Worm (Caenorhabditis elegans) whole organism, early embryonic: ENCODE data around the gene F55G11.1.

ENCODE experiments used
- B0310.2 ChIP-seq: sonication (generic microtip); optimal IDR thresholded peaks from 2 replicates; lab custom pipeline; 2016; ENCODE audit warnings: mild to moderate bottlenecking, missing genetic modification characterization, missing compliant biosample characterization
- F13C5.2 ChIP-seq: sonication (generic microtip); optimal IDR thresholded peaks from 2 replicates; lab custom pipeline; 2017; ENCODE audit warnings: mild to moderate bottlenecking, missing genetic modification characterization, inconsistent platforms, missing compliant biosample characterization
- ama-1 ChIP-seq: fragments of 150-350 bp; optimal IDR thresholded peaks from 2 replicates; lab custom pipeline; 2014
- ceh-13 ChIP-seq: fragments of 200-800 bp; sonication (Bioruptor generic); optimal IDR thresholded peaks from 2 replicates; lab custom pipeline; 2018; ENCODE audit warnings: mild to moderate bottlenecking, missing genetic modification characterization, missing compliant biosample characterization
- ceh-36 ChIP-seq: sonication (generic microtip); optimal IDR thresholded peaks from 2 replicates; lab custom pipeline; 2016; ENCODE audit warnings: missing genetic modification characterization, inconsistent platforms, missing compliant biosample characterization
- ets-7 ChIP-seq: sonication (generic microtip); optimal IDR thresholded peaks from 2 replicates; lab custom pipeline; 2016; ENCODE audit warnings: missing genotype, missing genetic modification characterization, missing compliant biosample characterization
- flt-1 ChIP-seq: fragments of 200-800 bp; sonication (Bioruptor generic); IDR thresholded peaks from 2 replicates; pipeline ENCODE4 v1.3.6; 2022; ENCODE audit warnings: missing genetic modification characterization, missing compliant biosample characterization
- hmbx-1 ChIP-seq: sonication (generic microtip); optimal IDR thresholded peaks from 2 replicates; lab custom pipeline; 2016; ENCODE audit warnings: mild to moderate bottlenecking, missing genetic modification characterization, missing compliant biosample characterization
- hnd-1 ChIP-seq: sonication (generic microtip); optimal IDR thresholded peaks from 2 replicates; lab custom pipeline; 2016; ENCODE audit warnings: missing genetic modification characterization, missing compliant biosample characterization
- scrt-1 ChIP-seq: fragments of 200-800 bp; sonication (Bioruptor generic); IDR thresholded peaks from 2 replicates; pipeline ENCODE4 v1.3.6; 2022; ENCODE audit warnings: missing genetic modification characterization, missing compliant biosample characterization
- sea-1 ChIP-seq: fragments of 200-800 bp; sonication (Bioruptor generic); conservative IDR thresholded peaks from 2 replicates; pipeline ENCODE4 v1.3.6; 2022; ENCODE audit warnings: missing genetic modification characterization, missing compliant biosample characterization
- tbx-37 ChIP-seq: fragments of 200-800 bp; sonication (Bioruptor generic); conservative IDR thresholded peaks from 2 replicates; pipeline ENCODE4 v1.3.6; 2022; ENCODE audit warnings: missing genetic modification reagents, missing genetic modification characterization, missing compliant biosample characterization

ce11 chrIV:12990638-12991037, 44.2 kb upstream of the F55G11.1 start:
- TF ChIP-seq flt-1, result no peak
- TF ChIP-seq ceh-13, result no peak
- TF ChIP-seq hmbx-1 (tag; lab: Kevin White, UChicago), result no peak
- no peak for TF ChIP-seq ama-1
- no peak for TF ChIP-seq ets-7 (tag; lab: Kevin White, UChicago)
- TF ChIP-seq F13C5.2, result no peak
- TF ChIP-seq tbx-37 (GFP tag; lab: Robert Waterston, UW), result no peak
- no peak for TF ChIP-seq hnd-1
- TF ChIP-seq sea-1, result no peak
- TF ChIP-seq ceh-36 (tag; lab: Kevin White, UChicago), result no peak
- no peak for TF ChIP-seq B0310.2
- no peak for TF ChIP-seq scrt-1 (GFP tag; lab: Robert Waterston, UW)
